Fruit fly (Drosophila melanogaster): ENCODE measurements around the gene CG5039.

Gene CG5039

dm6 chr3R:25638381-25638780 is 40.1 kb upstream of the CG5039 start:
- TF ChIP-seq CG32121 (GFP tag; IDR thresholded peaks at IDR 0.05) = no peak
- no peak for TF ChIP-seq D1 (tag; optimal IDR thresholded peaks at IDR 0.05)
- TF ChIP-seq gl (tag; optimal IDR thresholded peaks at IDR 0.05) = no peak
- no peak for TF ChIP-seq Snoo (tag; optimal IDR thresholded peaks at IDR 0.05)
- no peak for TF ChIP-seq CG8159 (tag; optimal IDR thresholded peaks at IDR 0.05)
- no peak for TF ChIP-seq CG9948 (tag; optimal IDR thresholded peaks at IDR 0.05)
- TF ChIP-seq CG13204 (GFP tag; optimal IDR thresholded peaks at IDR 0.05) = no peak
- TF ChIP-seq CG17806 (tag; optimal IDR thresholded peaks at IDR 0.05) = no peak
- TF ChIP-seq EcR (GFP tag; optimal IDR thresholded peaks at IDR 0.05) = no peak
- no peak for TF ChIP-seq CG12605 (GFP tag; IDR thresholded peaks at IDR 0.05)
- TF ChIP-seq CG4496 (GFP tag; IDR thresholded peaks at IDR 0.05) = no peak
- TF ChIP-seq CG8301 (tag; optimal IDR thresholded peaks at IDR 0.05) = no peak
- TF ChIP-seq Ets98B (GFP tag; IDR thresholded peaks at IDR 0.05) = no peak
- no peak for TF ChIP-seq CG34367 (tag; optimal IDR thresholded peaks at IDR 0.05)

dm6 chr3R:25638961-25639360 is 39.5 kb upstream of the CG5039 start:
- TF ChIP-seq CG10348 (GFP tag; IDR thresholded peaks at IDR 0.05) (no peak), Pif1B (GFP tag; optimal IDR thresholded peaks at IDR 0.05) (peak; percentile 63), CG34367 (tag; optimal IDR thresholded peaks at IDR 0.05) (peak; percentile 47), gl (tag; optimal IDR thresholded peaks at IDR 0.05) (no peak), D1 (tag; optimal IDR thresholded peaks at IDR 0.05) (peak; percentile 52), fd96Ca (GFP tag; IDR thresholded peaks at IDR 0.05) (no peak), CG4496 (GFP tag; IDR thresholded peaks at IDR 0.05) (no peak), CG32121 (GFP tag; IDR thresholded peaks at IDR 0.05) (no peak), Pif1A (GFP tag; optimal IDR thresholded peaks at IDR 0.05) (peak; percentile 59), Snoo (tag; optimal IDR thresholded peaks at IDR 0.05) (peak; percentile 72), CG14655 (GFP tag; optimal IDR thresholded peaks at IDR 0.05) (peak; percentile 55), CG8159 (tag; optimal IDR thresholded peaks at IDR 0.05) (peak; percentile 76), rn (GFP tag; IDR thresholded peaks at IDR 0.05) (no peak), CG8301 (tag; optimal IDR thresholded peaks at IDR 0.05) (peak; percentile 18), EcR (GFP tag; optimal IDR thresholded peaks at IDR 0.05) (no peak), CG15710 (tag; optimal IDR thresholded peaks at IDR 0.05) (peak; percentile 71), Ets98B (GFP tag; IDR thresholded peaks at IDR 0.05) (no peak), CG12605 (GFP tag; IDR thresholded peaks at IDR 0.05) (no peak), CG17806 (tag; optimal IDR thresholded peaks at IDR 0.05) (peak; percentile 76), CG9948 (tag; optimal IDR thresholded peaks at IDR 0.05) (peak; percentile 52), CG13204 (GFP tag; optimal IDR thresholded peaks at IDR 0.05) (no peak)

- TF ChIP-seq fd96Ca (GFP tag; IDR thresholded peaks at IDR 0.05) (peak; percentile 27; the same call in 1 of the 3 replicates), CG10348 (GFP tag; IDR thresholded peaks at IDR 0.05) (no peak), CG32121 (GFP tag; IDR thresholded peaks at IDR 0.05) (no peak), CG8301 (tag; optimal IDR thresholded peaks at IDR 0.05) (peak; percentile 55), Ets98B (GFP tag; IDR thresholded peaks at IDR 0.05) (no peak), gl (tag; optimal IDR thresholded peaks at IDR 0.05) (peak; percentile 64), CG34367 (tag; optimal IDR thresholded peaks at IDR 0.05) (peak; percentile 74), CG14655 (GFP tag; optimal IDR thresholded peaks at IDR 0.05) (peak; percentile 68), Snoo (tag; optimal IDR thresholded peaks at IDR 0.05) (peak; percentile 91), Pif1A (GFP tag; optimal IDR thresholded peaks at IDR 0.05) (peak; percentile 81), Pif1B (GFP tag; optimal IDR thresholded peaks at IDR 0.05) (peak; percentile 85), CG15710 (tag; optimal IDR thresholded peaks at IDR 0.05) (peak; percentile 86), CG4496 (GFP tag; IDR thresholded peaks at IDR 0.05) (peak; percentile 75), CG17806 (tag; optimal IDR thresholded peaks at IDR 0.05) (peak; percentile 90), D1 (tag; optimal IDR thresholded peaks at IDR 0.05) (peak; percentile 68), CG8159 (tag; optimal IDR thresholded peaks at IDR 0.05) (peak; percentile 88), CG13204 (GFP tag; optimal IDR thresholded peaks at IDR 0.05) (peak; percentile 66), CG12605 (GFP tag; IDR thresholded peaks at IDR 0.05) (0 out of 2 replicates have a peak, but pooled peaks have one; percentile 20), CG9948 (tag; optimal IDR thresholded peaks at IDR 0.05) (peak; percentile 83), rn (GFP tag; IDR thresholded peaks at IDR 0.05) (no peak), EcR (GFP tag; optimal IDR thresholded peaks at IDR 0.05) (no peak)
Observed at dm6 chr3R:25640463-25640862, 38.0 kb upstream of the CG5039 start.

dm6 chr3R:25644172-25644571 is 34.3 kb upstream of the CG5039 start:
- TF ChIP-seq CG14655 (GFP tag; optimal IDR thresholded peaks at IDR 0.05) (peak; percentile 73), fd96Ca (GFP tag; IDR thresholded peaks at IDR 0.05) (no peak), CG17806 (tag; optimal IDR thresholded peaks at IDR 0.05) (peak; percentile 33), CG32121 (GFP tag; IDR thresholded peaks at IDR 0.05) (no peak), CG34367 (tag; optimal IDR thresholded peaks at IDR 0.05) (no peak), CG9948 (tag; optimal IDR thresholded peaks at IDR 0.05) (peak; percentile 45), CG8159 (tag; optimal IDR thresholded peaks at IDR 0.05) (peak; percentile 45), CG12605 (GFP tag; IDR thresholded peaks at IDR 0.05) (0 out of 2 replicates have a peak, but pooled peaks have one; percentile 7), Ets98B (GFP tag; IDR thresholded peaks at IDR 0.05) (no peak), D1 (tag; optimal IDR thresholded peaks at IDR 0.05) (peak; percentile 8), CG8301 (tag; optimal IDR thresholded peaks at IDR 0.05) (peak; percentile 30), Pif1B (GFP tag; optimal IDR thresholded peaks at IDR 0.05) (no peak)

- TF ChIP-seq Ets98B (GFP tag; IDR thresholded peaks at IDR 0.05) (peak; percentile 71), Snoo (tag; optimal IDR thresholded peaks at IDR 0.05) (peak; percentile 70), CG17806 (tag; optimal IDR thresholded peaks at IDR 0.05) (peak; percentile 69), EcR (GFP tag; optimal IDR thresholded peaks at IDR 0.05) (peak; percentile 36), Pif1A (GFP tag; optimal IDR thresholded peaks at IDR 0.05) (peak; percentile 75), CG10348 (GFP tag; IDR thresholded peaks at IDR 0.05) (peak; percentile 80), CG8159 (tag; optimal IDR thresholded peaks at IDR 0.05) (peak; percentile 75), CG32121 (GFP tag; IDR thresholded peaks at IDR 0.05) (peak; percentile 85), CG9948 (tag; optimal IDR thresholded peaks at IDR 0.05) (peak; percentile 69), rn (GFP tag; IDR thresholded peaks at IDR 0.05) (peak; percentile 79), fd96Ca (GFP tag; IDR thresholded peaks at IDR 0.05) (peak; percentile 92), CG14655 (GFP tag; optimal IDR thresholded peaks at IDR 0.05) (peak; percentile 78), CG15710 (tag; optimal IDR thresholded peaks at IDR 0.05) (peak; percentile 82), CG34367 (tag; optimal IDR thresholded peaks at IDR 0.05) (peak; percentile 74), Pif1B (GFP tag; optimal IDR thresholded peaks at IDR 0.05) (peak; percentile 22), D1 (tag; optimal IDR thresholded peaks at IDR 0.05) (no peak), CG4496 (GFP tag; IDR thresholded peaks at IDR 0.05) (peak; percentile 82; the same call in 2 of the 3 replicates), gl (tag; optimal IDR thresholded peaks at IDR 0.05) (peak; percentile 44), CG8301 (tag; optimal IDR thresholded peaks at IDR 0.05) (peak; percentile 75), CG13204 (GFP tag; optimal IDR thresholded peaks at IDR 0.05) (peak; percentile 4), CG12605 (GFP tag; IDR thresholded peaks at IDR 0.05) (peak; percentile 56; the same call in 1 of the 2 replicates)
Observed at dm6 chr3R:25646882-25647518, 31.5 kb upstream of the CG5039 start.
